Worm (Caenorhabditis elegans) whole organism, L2 larva: ENCODE results near the gene T19D12.5.

ENCODE experiments used
- crh-2 ChIP-seq: sonication (generic microtip); optimal IDR thresholded peaks from 2 replicates; lab custom pipeline; 2017; ENCODE audit warnings: missing biosample characterization, missing genetic modification characterization
- lin-11 ChIP-seq: fragments of 150-350 bp; sonication (generic microtip); optimal IDR thresholded peaks from 2 replicates; lab custom pipeline; 2014; ENCODE audit warnings: missing biosample characterization, missing genetic modification characterization, inconsistent platforms, mixed read lengths
- lin-13 ChIP-seq: fragments of 150-350 bp; optimal IDR thresholded peaks from 2 replicates; lab custom pipeline; 2014; ENCODE audit warnings: missing biosample characterization, missing genetic modification reagents, missing genetic modification characterization
- mab-5 ChIP-seq: fragments of 150-350 bp; optimal IDR thresholded peaks from 2 replicates; lab custom pipeline; 2014; ENCODE audit warnings: missing biosample characterization, missing genetic modification characterization
- nhr-237 ChIP-seq: fragments of 150-350 bp; optimal IDR thresholded peaks from 2 replicates; lab custom pipeline; 2014; ENCODE audit warnings: missing biosample characterization, missing genetic modification characterization
- nhr-77 ChIP-seq: fragments of 150-350 bp; optimal IDR thresholded peaks from 2 replicates; lab custom pipeline; 2014; ENCODE audit warnings: missing biosample characterization, missing genetic modification characterization
- sem-4 ChIP-seq: fragments of 150-350 bp; optimal IDR thresholded peaks from 2 replicates; lab custom pipeline; 2014; ENCODE audit warnings: missing biosample characterization, missing genetic modification reagents, missing genetic modification characterization
- unc-55 ChIP-seq: fragments of 150-350 bp; sonication (generic microtip); optimal IDR thresholded peaks from 3 replicates; lab custom pipeline; 2014; ENCODE audit warnings: missing biosample characterization, missing genetic modification reagents, missing genetic modification characterization
- unc-62 ChIP-seq: fragments of 150-350 bp; optimal IDR thresholded peaks from 2 replicates; lab custom pipeline; 2014; ENCODE audit warnings: missing biosample characterization, missing genetic modification reagents, missing genetic modification characterization
- ztf-1 ChIP-seq: fragments of 200-800 bp; sonication (Bioruptor generic); conservative IDR thresholded peaks from 2 replicates; pipeline ENCODE4 v1.3.6; 2022; ENCODE audit warnings: missing genetic modification characterization, missing compliant biosample characterization

- TF ChIP-seq crh-2 (no peak), mab-5 (tag; lab: Kevin White, UChicago) (no peak), unc-55 (GFP tag; lab: Kevin White, UChicago) (no peak), nhr-237 (no peak), sem-4 (tag; lab: Kevin White, UChicago) (no peak), nhr-77 (tag; lab: Kevin White, UChicago) (no peak), lin-11 (tag; lab: Kevin White, UChicago) (no peak), ztf-1 (GFP tag; lab: Robert Waterston, UW) (no peak), unc-62 (GFP tag; lab: Kevin White, UChicago) (no peak), lin-13 (GFP tag; lab: Kevin White, UChicago) (no peak)
Measured at ce11 chrII:6591000-6591399, 45.0 kb downstream of the T19D12.5 start.
